Worm (Caenorhabditis elegans): ENCODE results near the gene ulp-1.

DNA sequence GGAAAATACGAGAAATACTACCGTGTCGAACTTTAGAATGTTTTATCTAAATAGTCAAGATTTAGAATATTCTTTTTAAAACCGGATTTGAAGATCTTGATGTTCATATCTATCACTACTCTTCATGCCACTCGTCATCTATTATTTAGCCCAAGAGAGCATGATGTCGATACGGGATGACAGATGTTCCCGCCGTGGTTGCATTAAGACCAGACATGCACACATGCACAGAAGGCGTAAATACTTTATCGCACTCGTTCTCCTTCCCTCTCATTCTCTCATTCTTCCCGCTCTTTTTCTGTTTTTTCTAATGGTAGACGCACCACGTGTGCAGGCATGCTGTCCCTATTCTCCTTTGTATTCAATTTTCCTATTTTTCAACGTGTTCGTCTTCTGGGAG, 13.8 kb upstream of the ulp-1 start:
- TF ChIP-seq mdl-1 (tag; optimal IDR thresholded peaks at IDR 0.05) (no peak), dsc-1 (tag; optimal IDR thresholded peaks at IDR 0.05) (no peak), lin-15B (tag; optimal IDR thresholded peaks at IDR 0.05) (no peak), nhr-12 (tag; optimal IDR thresholded peaks at IDR 0.05) (no peak), nhr-76 (tag; optimal IDR thresholded peaks at IDR 0.05) (no peak), ces-1 (GFP tag; optimal IDR thresholded peaks at IDR 0.05) (no peak), lin-14 (GFP tag; optimal IDR thresholded peaks at IDR 0.05) (peak; percentile 22)

Data from whole organism, L1 larva.